Worm (Caenorhabditis elegans) whole organism, L1 larva: ENCODE measurements around the gene pcp-1.
A peak's percentile ranks its signal among the peaks of the same experiment; 100 is the strongest.

Experiments used
- C04F5.9 ChIP-seq: sonication (generic microtip); optimal IDR thresholded peaks from 2 replicates; lab custom pipeline; 2016; ENCODE audit warnings: missing genetic modification characterization, missing compliant biosample characterization
- C34B4.2 ChIP-seq: sonication (generic microtip); optimal IDR thresholded peaks from 2 replicates; lab custom pipeline; 2017; ENCODE audit warnings: mild to moderate bottlenecking, missing genetic modification characterization, missing compliant biosample characterization
- Y116A8C.19 ChIP-seq: sonication (generic microtip); optimal IDR thresholded peaks from 2 replicates; lab custom pipeline; 2016; ENCODE audit warnings: missing compliant biosample characterization, missing genetic modification characterization, borderline replicate concordance
- aha-1 ChIP-seq: fragments of 150-350 bp; optimal IDR thresholded peaks from 2 replicates; lab custom pipeline; 2014; ENCODE audit warnings: missing biosample characterization, missing genetic modification characterization
- ama-1 ChIP-seq: fragments of 150-350 bp; optimal IDR thresholded peaks from 2 replicates; lab custom pipeline; 2014
- blmp-1 ChIP-seq: fragments of 150-350 bp; optimal IDR thresholded peaks from 2 replicates; lab custom pipeline; 2014; ENCODE audit warnings: missing biosample characterization, missing genetic modification characterization
- ceh-63 ChIP-seq: fragments of 200-800 bp; sonication (Bioruptor generic); optimal IDR thresholded peaks from 2 replicates; lab custom pipeline; 2018; ENCODE audit warnings: mild to moderate bottlenecking, missing genetic modification characterization, missing compliant biosample characterization
- ceh-8 ChIP-seq: fragments of 200-800 bp; sonication (Bioruptor generic); optimal IDR thresholded peaks from 2 replicates; lab custom pipeline; 2018; ENCODE audit warnings: mild to moderate bottlenecking, missing genetic modification characterization, moderate library complexity, missing compliant biosample characterization
- ceh-88 ChIP-seq: fragments of 200-800 bp; sonication (Bioruptor generic); IDR thresholded peaks from 2 replicates; pipeline ENCODE4 v1.3.6; 2022; ENCODE audit warnings: missing genetic modification characterization, missing compliant biosample characterization
- ceh-90 ChIP-seq: sonication (generic microtip); optimal IDR thresholded peaks from 2 replicates; lab custom pipeline; 2016; ENCODE audit warnings: missing genetic modification characterization, missing compliant biosample characterization
- ces-1 ChIP-seq: fragments of 150-350 bp; optimal IDR thresholded peaks from 2 replicates; lab custom pipeline; 2014; ENCODE audit warnings: missing biosample characterization, missing genetic modification reagents, missing genetic modification characterization
- dpl-1 ChIP-seq, 3 experiments: fragments of 150-350 bp in 2 of 3; sonication (generic microtip) in 1 of 3; optimal IDR thresholded peaks; 2 replicates each; lab custom pipeline; 2014 to 2017; ENCODE audit warnings: missing biosample characterization in 3 of 3, missing genetic modification characterization in 3 of 3, missing genetic modification reagents in 3 of 3
- dsc-1 ChIP-seq: sonication (generic microtip); optimal IDR thresholded peaks from 2 replicates; lab custom pipeline; 2016; ENCODE audit warnings: mild to moderate bottlenecking, missing genetic modification characterization, missing compliant biosample characterization
- efl-1 ChIP-seq, 4 experiments: fragments of 150-350 bp; optimal IDR thresholded peaks in 3 of 4; peaks in 1 of 4; 1 replicate in 1 of 4; 2 replicates in 3 of 4; lab custom pipeline; 2014; ENCODE audit warnings: missing biosample characterization in 2 of 4, missing genetic modification characterization in 2 of 4, missing genetic modification reagents in 2 of 4
- elt-2 ChIP-seq: sonication (generic microtip); optimal IDR thresholded peaks from 2 replicates; lab custom pipeline; 2016; ENCODE audit warnings: missing genetic modification characterization, mild to moderate bottlenecking, inconsistent platforms, missing compliant biosample characterization, missing genetic modification reagents
- fkh-4 ChIP-seq: sonication (generic microtip); optimal IDR thresholded peaks from 2 replicates; lab custom pipeline; 2016; ENCODE audit warnings: missing compliant biosample characterization, missing genetic modification characterization, borderline replicate concordance
- fkh-8 ChIP-seq: sonication (generic microtip); optimal IDR thresholded peaks from 2 replicates; lab custom pipeline; 2016; ENCODE audit warnings: mild to moderate bottlenecking, missing genetic modification characterization, missing compliant biosample characterization
- fos-1 ChIP-seq: fragments of 150-350 bp; optimal IDR thresholded peaks from 2 replicates; lab custom pipeline; 2014; ENCODE audit warnings: missing biosample characterization, missing genetic modification characterization
- hlh-17 ChIP-seq: fragments of 200-800 bp; sonication (Bioruptor generic); optimal IDR thresholded peaks from 2 replicates; lab custom pipeline; 2018; ENCODE audit warnings: missing genetic modification characterization, mild to moderate bottlenecking, missing compliant biosample characterization, moderate library complexity, borderline replicate concordance
- irx-1 ChIP-seq: sonication (generic microtip); optimal IDR thresholded peaks from 2 replicates; lab custom pipeline; 2016; ENCODE audit warnings: missing genetic modification characterization, missing compliant biosample characterization
- isw-1 ChIP-seq: fragments of 200-800 bp; sonication (Bioruptor generic); IDR thresholded peaks from 2 replicates; pipeline ENCODE4 v1.3.6; 2022; ENCODE audit warnings: missing genetic modification characterization, missing compliant biosample characterization
- jun-1 ChIP-seq: fragments of 150-350 bp; optimal IDR thresholded peaks from 2 replicates; lab custom pipeline; 2014; ENCODE audit warnings: missing biosample characterization, missing genetic modification reagents, missing genetic modification characterization
- lin-13 ChIP-seq: fragments of 150-350 bp; optimal IDR thresholded peaks from 2 replicates; lab custom pipeline; 2014; ENCODE audit warnings: missing biosample characterization, missing genetic modification reagents, missing genetic modification characterization
- lin-14 ChIP-seq: fragments of 200-800 bp; sonication (Bioruptor generic); optimal IDR thresholded peaks from 2 replicates; lab custom pipeline; 2018; ENCODE audit warnings: mild to moderate bottlenecking, missing genetic modification characterization, moderate library complexity, missing compliant biosample characterization
- lin-15B ChIP-seq: fragments of 150-350 bp; sonication (generic microtip); optimal IDR thresholded peaks from 3 replicates; lab custom pipeline; 2014; ENCODE audit warnings: missing biosample characterization, missing genetic modification characterization
- lin-35 ChIP-seq, 2 experiments: fragments of 150-350 bp; optimal IDR thresholded peaks; 2 replicates each; lab custom pipeline; 2014; ENCODE audit warnings: missing biosample characterization in 2 of 2, missing genetic modification characterization in 2 of 2, missing genetic modification reagents in 2 of 2
- lsy-2 ChIP-seq, 2 experiments: fragments of 150-350 bp; optimal IDR thresholded peaks; 2 replicates each; lab custom pipeline; 2014; ENCODE audit warnings: missing biosample characterization in 2 of 2, missing genetic modification characterization in 2 of 2
- mdl-1 ChIP-seq, 2 experiments: fragments of 150-350 bp; optimal IDR thresholded peaks; 2 replicates each; lab custom pipeline; 2014 to 2017; ENCODE audit warnings: missing biosample characterization in 2 of 2, missing genetic modification characterization in 2 of 2, inconsistent platforms in 1 of 2
- mef-2 ChIP-seq: fragments of 150-350 bp; optimal IDR thresholded peaks from 2 replicates; lab custom pipeline; 2014; ENCODE audit warnings: missing biosample characterization, missing genetic modification characterization
- mep-1 ChIP-seq: fragments of 150-350 bp; optimal IDR thresholded peaks from 2 replicates; lab custom pipeline; 2014; ENCODE audit warnings: missing biosample characterization, missing genetic modification characterization
- nhr-12 ChIP-seq: sonication (generic microtip); optimal IDR thresholded peaks from 2 replicates; lab custom pipeline; 2017; ENCODE audit warnings: missing biosample characterization, missing genetic modification characterization
- nhr-20 ChIP-seq: sonication (generic microtip); optimal IDR thresholded peaks from 2 replicates; lab custom pipeline; 2016; ENCODE audit warnings: mild to moderate bottlenecking, missing genetic modification characterization, missing compliant biosample characterization
- nhr-71 ChIP-seq: sonication (generic microtip); optimal IDR thresholded peaks from 2 replicates; lab custom pipeline; 2016; ENCODE audit warnings: mild to moderate bottlenecking, missing genetic modification characterization, moderate library complexity, missing compliant biosample characterization
- nhr-85 ChIP-seq: sonication (generic microtip); peaks from one replicate; lab custom pipeline; 2016; ENCODE audit warnings: missing genetic modification characterization, inconsistent platforms, missing compliant biosample characterization
- pag-3 ChIP-seq: sonication (generic microtip); optimal IDR thresholded peaks from 2 replicates; lab custom pipeline; 2017; ENCODE audit warnings: missing genetic modification characterization, mild to moderate bottlenecking, missing compliant biosample characterization, antibody characterized with exemption, borderline replicate concordance; ENCODE audit not compliant: insufficient read depth
- pqm-1 ChIP-seq: sonication (generic microtip); optimal IDR thresholded peaks from 3 replicates; lab custom pipeline; 2017; ENCODE audit warnings: missing biosample characterization, missing genetic modification characterization
- snu-23 ChIP-seq: sonication (generic microtip); optimal IDR thresholded peaks from 2 replicates; lab custom pipeline; 2016; ENCODE audit warnings: missing genetic modification characterization, missing compliant biosample characterization
- sox-4 ChIP-seq: sonication (generic microtip); optimal IDR thresholded peaks from 2 replicates; lab custom pipeline; 2016; ENCODE audit warnings: missing genetic modification characterization, missing compliant biosample characterization
- sptf-1 ChIP-seq: fragments of 150-350 bp; optimal IDR thresholded peaks from 2 replicates; lab custom pipeline; 2014; ENCODE audit warnings: missing biosample characterization, missing genetic modification characterization
- sup-37 ChIP-seq: fragments of 200-800 bp; sonication (Bioruptor generic); optimal IDR thresholded peaks from 2 replicates; lab custom pipeline; 2018; ENCODE audit warnings: mild to moderate bottlenecking, missing genetic modification characterization, missing compliant biosample characterization
- swsn-7 ChIP-seq: sonication (generic microtip); optimal IDR thresholded peaks from 2 replicates; lab custom pipeline; 2016; ENCODE audit warnings: missing genetic modification characterization, missing compliant biosample characterization
- tlp-1 ChIP-seq: fragments of 150-350 bp; optimal IDR thresholded peaks from 2 replicates; lab custom pipeline; 2014; ENCODE audit warnings: missing biosample characterization, missing genetic modification characterization
- unc-130 ChIP-seq: fragments of 150-350 bp; optimal IDR thresholded peaks from 2 replicates; lab custom pipeline; 2017; ENCODE audit warnings: missing biosample characterization, missing genetic modification characterization, inconsistent platforms
- unc-98 ChIP-seq: fragments of 200-800 bp; sonication (Bioruptor generic); IDR thresholded peaks from 2 replicates; pipeline ENCODE4 v1.3.6; 2022; ENCODE audit warnings: missing genetic modification characterization, missing compliant biosample characterization
- zip-4 ChIP-seq: fragments of 200-800 bp; sonication (Bioruptor generic); optimal IDR thresholded peaks from 2 replicates; lab custom pipeline; 2018; ENCODE audit warnings: mild to moderate bottlenecking, missing genetic modification characterization, moderate library complexity, missing compliant biosample characterization
- ztf-4 ChIP-seq: fragments of 150-350 bp; optimal IDR thresholded peaks from 2 replicates; lab custom pipeline; 2014; ENCODE audit warnings: missing biosample characterization, missing genetic modification characterization

pcp-1 gene

DNA sequence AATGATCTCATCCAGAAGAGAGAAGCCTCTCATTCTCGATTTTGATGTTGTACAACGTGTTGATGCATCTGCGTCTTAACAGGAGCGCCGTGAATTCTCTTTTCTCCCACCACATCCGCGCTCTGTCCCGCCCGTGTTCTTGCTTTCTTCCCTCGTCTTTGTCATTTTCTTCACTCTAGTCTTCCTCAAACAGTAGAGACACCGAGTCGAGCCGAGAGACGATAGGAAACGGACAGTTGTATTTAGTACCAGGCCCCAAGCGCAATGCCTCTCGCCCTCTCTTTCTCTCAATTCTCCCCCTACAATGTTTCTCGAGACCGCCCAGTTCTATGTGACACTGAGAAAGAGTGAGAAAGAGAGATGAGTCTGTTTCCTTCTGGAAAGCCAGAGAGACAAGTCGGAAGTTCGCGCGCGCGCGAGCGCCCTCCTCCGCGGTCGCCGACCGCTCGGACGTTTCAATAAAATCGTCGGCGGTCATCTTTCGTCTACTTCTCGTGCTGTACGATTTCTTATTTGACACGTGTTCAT, 29.1 kb upstream of the pcp-1 start, which contains the start of gene ZK112.4 (continued):
- no peak for TF ChIP-seq pag-3
- no peak for TF ChIP-seq fos-1 (tag; lab: Kevin White, UChicago)
- no peak for TF ChIP-seq C34B4.2 (tag; lab: Kevin White, UChicago)
- TF ChIP-seq sup-37 (GFP tag; lab: Kevin White, UChicago) = no peak
- no peak for TF ChIP-seq ceh-8 (GFP tag; lab: Kevin White, UChicago)
- peak; percentile 43 for TF ChIP-seq dsc-1
- no peak for TF ChIP-seq unc-98 (GFP tag; lab: Robert Waterston, UW)
- TF ChIP-seq ces-1 (GFP tag; lab: Kevin White, UChicago) = no peak
- peak; percentile 83 for TF ChIP-seq nhr-71
- TF ChIP-seq, all 84 proteins: peak for 35

DNA sequence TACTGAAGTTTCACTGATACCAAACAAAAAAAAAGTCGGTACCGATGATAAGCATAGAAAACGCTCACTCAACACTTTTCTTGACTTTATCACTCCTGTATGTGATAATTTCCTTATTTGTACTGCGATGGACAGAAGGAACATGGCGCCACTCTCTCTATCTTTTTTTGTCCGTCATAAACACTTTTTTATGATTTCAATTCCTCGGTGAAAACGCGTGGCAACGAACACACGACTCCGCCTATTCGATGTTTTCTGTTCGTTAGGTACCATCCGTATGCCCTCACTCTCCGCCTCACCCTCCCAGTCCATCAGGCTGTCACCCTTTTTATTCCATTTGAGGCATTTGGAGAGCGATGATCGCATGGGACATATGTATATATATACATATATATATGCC, 28.4 kb upstream of the pcp-1 start:
- TF ChIP-seq Y116A8C.19 (tag; lab: Kevin White, UChicago) = no peak
- TF ChIP-seq unc-130 (tag; lab: Kevin White, UChicago) = no peak
- peak in 1 of 2 experiments; percentile 4 for TF ChIP-seq mdl-1 (tag; optimal IDR thresholded peaks at IDR 0.05; lab: Kevin White, UChicago)
- no peak for TF ChIP-seq blmp-1 (tag; lab: Kevin White, UChicago)
- TF ChIP-seq aha-1 (tag; lab: Kevin White, UChicago) = no peak
- TF ChIP-seq lin-35 (GFP tag; optimal IDR thresholded peaks at IDR 0.05; lab: Kevin White, UChicago) = no peak
- TF ChIP-seq lin-13 (GFP tag; lab: Kevin White, UChicago) = no peak
- peak; percentile 6 for TF ChIP-seq mep-1 (tag; lab: Kevin White, UChicago)
- no peak for TF ChIP-seq hlh-17
- no peak for TF ChIP-seq isw-1 (GFP tag; lab: Robert Waterston, UW)
- peak; percentile 36 for TF ChIP-seq elt-2 (tag; lab: Kevin White, UChicago)
- no peak for TF ChIP-seq pqm-1 (tag; lab: Kevin White, UChicago)
- no peak for TF ChIP-seq ztf-4
- no peak for TF ChIP-seq ceh-63 (GFP tag; lab: Kevin White, UChicago)
- no peak for TF ChIP-seq efl-1 (optimal IDR thresholded peaks at IDR 0.05; lab: Kevin White, UChicago)
- peak in 1 of 2 experiments; percentile 85 for TF ChIP-seq efl-1 (GFP tag; optimal IDR thresholded peaks at IDR 0.05 in 1 of 2; lab: Kevin White, UChicago)
- TF ChIP-seq irx-1 (tag; lab: Kevin White, UChicago) = no peak
- no peak for TF ChIP-seq C04F5.9 (tag; lab: Kevin White, UChicago)
- no peak for TF ChIP-seq ceh-88 (GFP tag; lab: Robert Waterston, UW)
- TF ChIP-seq zip-4 (GFP tag; lab: Kevin White, UChicago) = no peak
- no peak for TF ChIP-seq sptf-1 (tag; lab: Kevin White, UChicago)
- no peak for TF ChIP-seq mef-2 (tag; lab: Kevin White, UChicago)

DNA sequence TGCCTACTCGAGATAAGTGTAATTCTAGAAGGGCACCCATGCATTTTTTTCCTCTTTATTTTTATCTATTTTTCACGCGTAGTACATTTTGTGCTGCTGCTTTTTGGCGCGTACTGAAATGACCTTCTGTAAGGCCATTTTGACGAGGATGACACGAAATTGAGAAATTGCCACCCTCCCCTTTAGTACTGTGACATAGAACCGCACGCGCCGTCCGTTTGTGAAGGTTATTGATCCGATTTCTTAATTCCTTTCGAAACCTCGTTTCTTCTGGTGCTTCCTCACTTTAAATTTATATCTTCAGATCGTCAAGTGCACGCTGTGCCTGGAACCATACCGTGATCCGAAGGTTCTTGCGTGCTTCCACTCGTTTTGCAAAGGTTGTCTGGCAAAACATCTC, 27.6 kb upstream of the pcp-1 start:
- TF ChIP-seq ama-1 (lab: Kevin White, UChicago) (no peak), nhr-12 (tag; lab: Kevin White, UChicago) (no peak), jun-1 (tag; lab: Kevin White, UChicago) (no peak), snu-23 (GFP tag; lab: Kevin White, UChicago) (peak; percentile 7), dpl-1 (GFP tag; optimal IDR thresholded peaks at IDR 0.05; lab: Kevin White, UChicago) (no peak), lin-15B (tag; lab: Kevin White, UChicago) (no peak), lsy-2 (tag; optimal IDR thresholded peaks at IDR 0.05; lab: Kevin White, UChicago) (no peak), nhr-85 (tag; lab: Kevin White, UChicago) (peak; percentile 53), ceh-90 (tag; lab: Kevin White, UChicago) (no peak), lin-14 (GFP tag; lab: Kevin White, UChicago) (peak; percentile 54), swsn-7 (tag; lab: Kevin White, UChicago) (no peak), hlh-17 (no peak), fkh-4 (no peak), lin-13 (GFP tag; lab: Kevin White, UChicago) (no peak), fkh-8 (tag; lab: Kevin White, UChicago) (no peak), efl-1 (optimal IDR thresholded peaks at IDR 0.05; lab: Kevin White, UChicago) (no peak), efl-1 (GFP tag; optimal IDR thresholded peaks at IDR 0.05 in 1 of 2; lab: Kevin White, UChicago) (peak in 1 of 2 experiments; percentile 65), aha-1 (tag; lab: Kevin White, UChicago) (no peak), tlp-1 (tag; lab: Kevin White, UChicago) (no peak), nhr-20 (tag; lab: Kevin White, UChicago) (no peak), unc-130 (tag; lab: Kevin White, UChicago) (no peak), sox-4 (no peak), sup-37 (GFP tag; lab: Kevin White, UChicago) (no peak), mep-1 (tag; lab: Kevin White, UChicago) (no peak), zip-4 (GFP tag; lab: Kevin White, UChicago) (no peak)
